Worm (Caenorhabditis elegans) whole organism, L4 larva: ENCODE results near the gene pals-18.

Source experiments
- D1046.2 ChIP-seq: fragments of 200-800 bp; sonication (Bioruptor generic); IDR thresholded peaks from 2 replicates; pipeline ENCODE4 v1.3.6; 2022; ENCODE audit warnings: missing genetic modification characterization, missing compliant biosample characterization
- F37D6.2 ChIP-seq: sonication (generic microtip); optimal IDR thresholded peaks from 2 replicates; lab custom pipeline; 2016; ENCODE audit warnings: mild to moderate bottlenecking, missing genetic modification characterization, missing compliant biosample characterization
- R02D3.7 ChIP-seq: fragments of 150-350 bp; sonication (generic microtip); optimal IDR thresholded peaks from 3 replicates; lab custom pipeline; 2014; ENCODE audit warnings: missing biosample characterization, missing genetic modification characterization
- Y48G9A.11 ChIP-seq: fragments of 200-800 bp; sonication (Bioruptor generic); IDR thresholded peaks from 2 replicates; pipeline ENCODE4 v1.3.6; 2022; ENCODE audit warnings: missing genetic modification reagents, missing genetic modification characterization, missing compliant biosample characterization
- Y5F2A.4 ChIP-seq: fragments of 200-800 bp; sonication (Bioruptor generic); optimal IDR thresholded peaks from 2 replicates; lab custom pipeline; 2018; ENCODE audit warnings: mild to moderate bottlenecking, missing genetic modification characterization, missing compliant biosample characterization
- ZK337.2 ChIP-seq: fragments of 200-800 bp; sonication (Bioruptor generic); IDR thresholded peaks from 2 replicates; pipeline ENCODE4 v1.3.6; 2022; ENCODE audit warnings: missing genetic modification reagents, missing genetic modification characterization, missing compliant biosample characterization
- aha-1 ChIP-seq: fragments of 150-350 bp; peaks from one replicate; lab custom pipeline; 2014; ENCODE audit warnings: missing biosample characterization, missing genetic modification characterization
- aly-2 ChIP-seq: sonication (generic microtip); optimal IDR thresholded peaks from 2 replicates; lab custom pipeline; 2018; ENCODE audit warnings: missing biosample characterization, missing genetic modification characterization
- attf-4 ChIP-seq: sonication (generic microtip); optimal IDR thresholded peaks from 3 replicates; lab custom pipeline; 2017; ENCODE audit warnings: missing biosample characterization, missing genetic modification characterization
- ceh-32 ChIP-seq: sonication (generic microtip); optimal IDR thresholded peaks from 2 replicates; lab custom pipeline; 2016; ENCODE audit warnings: mild to moderate bottlenecking, missing genetic modification characterization, missing compliant biosample characterization; ENCODE audit not compliant: poor library complexity
- ceh-44 ChIP-seq: fragments of 200-800 bp; sonication (Bioruptor generic); IDR thresholded peaks from 2 replicates; pipeline ENCODE4 v1.3.6; 2022; ENCODE audit warnings: missing genetic modification reagents, missing genetic modification characterization, missing compliant biosample characterization
- ceh-82 ChIP-seq: sonication (generic microtip); optimal IDR thresholded peaks from 2 replicates; lab custom pipeline; 2017; ENCODE audit warnings: missing biosample characterization, missing genetic modification characterization
- ces-1 ChIP-seq: fragments of 150-350 bp; sonication (generic microtip); optimal IDR thresholded peaks from 4 replicates; lab custom pipeline; 2014; ENCODE audit warnings: missing biosample characterization, missing genetic modification reagents, missing genetic modification characterization
- dmd-9 ChIP-seq: fragments of 200-800 bp; sonication (Bioruptor generic); IDR thresholded peaks from 2 replicates; pipeline ENCODE4 v1.3.6; 2022; ENCODE audit warnings: missing genetic modification reagents, missing genetic modification characterization, missing compliant biosample characterization
- egl-27 ChIP-seq: sonication (generic microtip); optimal IDR thresholded peaks from 3 replicates; lab custom pipeline; 2017; ENCODE audit warnings: missing biosample characterization, missing genetic modification reagents, missing genetic modification characterization
- fos-1 ChIP-seq: fragments of 150-350 bp; optimal IDR thresholded peaks from 2 replicates; lab custom pipeline; 2014; ENCODE audit warnings: missing biosample characterization, missing genetic modification characterization
- lim-7 ChIP-seq: fragments of 200-800 bp; sonication (Bioruptor generic); IDR thresholded peaks from 2 replicates; pipeline ENCODE4 v1.3.6; 2022; ENCODE audit warnings: missing genetic modification characterization, missing compliant biosample characterization
- lin-13 ChIP-seq: fragments of 150-350 bp; optimal IDR thresholded peaks from 2 replicates; lab custom pipeline; 2014; ENCODE audit warnings: missing biosample characterization, missing genetic modification reagents, missing genetic modification characterization
- lin-29 ChIP-seq: fragments of 200-800 bp; sonication (Bioruptor generic); IDR thresholded peaks from 2 replicates; pipeline ENCODE4 v1.3.6; 2022; ENCODE audit warnings: missing genetic modification reagents, missing genetic modification characterization, missing compliant biosample characterization
- lin-38 ChIP-seq: fragments of 200-800 bp; sonication (Bioruptor generic); IDR thresholded peaks from 2 replicates; pipeline ENCODE4 v1.3.6; 2022; ENCODE audit warnings: missing genetic modification reagents, missing genetic modification characterization, missing compliant biosample characterization
- lin-39 ChIP-seq: fragments of 150-350 bp; optimal IDR thresholded peaks from 2 replicates; lab custom pipeline; 2014; ENCODE audit warnings: missing biosample characterization, missing genetic modification reagents, missing genetic modification characterization
- madf-5 ChIP-seq, 2 experiments: fragments of 200-800 bp; sonication (Bioruptor generic); IDR thresholded peaks; 2 replicates each; pipeline ENCODE4 v1.3.6; 2022; ENCODE audit warnings: missing compliant biosample characterization in 2 of 2, missing genetic modification characterization in 2 of 2
- mdl-1 ChIP-seq, 2 experiments: fragments of 150-350 bp in 1 of 2; sonication (generic microtip) in 1 of 2; optimal IDR thresholded peaks; 2 replicates each; lab custom pipeline; 2014 to 2017; ENCODE audit warnings: missing biosample characterization in 2 of 2, missing genetic modification characterization in 2 of 2
- mxl-3 ChIP-seq: fragments of 200-800 bp; sonication (Bioruptor generic); optimal IDR thresholded peaks from 2 replicates; lab custom pipeline; 2018; ENCODE audit warnings: mild to moderate bottlenecking, missing genetic modification characterization, missing compliant biosample characterization
- nhr-10 ChIP-seq: fragments of 150-350 bp; optimal IDR thresholded peaks from 2 replicates; lab custom pipeline; 2014; ENCODE audit warnings: missing biosample characterization, missing genetic modification characterization
- nhr-237 ChIP-seq: sonication (generic microtip); optimal IDR thresholded peaks from 2 replicates; lab custom pipeline; 2017; ENCODE audit warnings: missing biosample characterization, missing genetic modification characterization
- nhr-41 ChIP-seq: fragments of 200-800 bp; sonication (Bioruptor generic); IDR thresholded peaks from 2 replicates; pipeline ENCODE4 v1.3.6; 2022; ENCODE audit warnings: missing genetic modification reagents, missing genetic modification characterization, missing compliant biosample characterization
- nhr-42 ChIP-seq: fragments of 200-800 bp; sonication (Bioruptor generic); IDR thresholded peaks from 2 replicates; pipeline ENCODE4 v1.3.6; 2022; ENCODE audit warnings: missing genetic modification characterization, missing compliant biosample characterization
- nhr-48 ChIP-seq: sonication (generic microtip); optimal IDR thresholded peaks from 2 replicates; lab custom pipeline; 2016; ENCODE audit warnings: mild to moderate bottlenecking, missing genetic modification characterization, missing compliant biosample characterization
- pha-4 ChIP-seq, 2 experiments: fragments of 150-350 bp in 1 of 2; fragments of 200-800 bp in 1 of 2; sonication (Bioruptor generic) in 1 of 2; IDR thresholded peaks in 1 of 2; optimal IDR thresholded peaks in 1 of 2; 2 replicates each; pipeline versions ENCODE4 v1.3.6 to Lab custom; 2014 to 2022; ENCODE audit warnings: missing genetic modification characterization in 2 of 2, missing genetic modification reagents in 2 of 2, missing biosample characterization in 1 of 2, missing compliant biosample characterization in 1 of 2
- pqm-1 ChIP-seq: sonication (generic microtip); optimal IDR thresholded peaks from 2 replicates; lab custom pipeline; 2017; ENCODE audit warnings: missing biosample characterization, missing genetic modification characterization
- rbr-2 ChIP-seq: sonication (generic microtip); optimal IDR thresholded peaks from 2 replicates; lab custom pipeline; 2016; ENCODE audit warnings: missing genotype, missing genetic modification characterization, missing compliant biosample characterization
- spr-1 ChIP-seq: sonication (generic microtip); optimal IDR thresholded peaks from 2 replicates; lab custom pipeline; 2016; ENCODE audit warnings: mild to moderate bottlenecking, missing genetic modification characterization, missing compliant biosample characterization
- spr-3 ChIP-seq: fragments of 200-800 bp; sonication (Bioruptor generic); optimal IDR thresholded peaks from 2 replicates; lab custom pipeline; 2018; ENCODE audit warnings: mild to moderate bottlenecking, missing genetic modification characterization, missing compliant biosample characterization
- tra-1 ChIP-seq: fragments of 200-800 bp; sonication (Bioruptor generic); IDR thresholded peaks from 2 replicates; pipeline ENCODE4 v1.3.6; 2022; ENCODE audit warnings: missing genetic modification reagents, missing genetic modification characterization, missing compliant biosample characterization
- vab-7 ChIP-seq: fragments of 200-800 bp; sonication (Bioruptor generic); IDR thresholded peaks from 2 replicates; pipeline ENCODE4 v1.3.6; 2022; ENCODE audit warnings: missing genetic modification reagents, missing genetic modification characterization, missing compliant biosample characterization
- ztf-7 ChIP-seq: fragments of 150-350 bp; optimal IDR thresholded peaks from 2 replicates; lab custom pipeline; 2014; ENCODE audit warnings: missing biosample characterization, missing genetic modification characterization

Gene pals-18

ce11 chrIII:1424305-1424704, 21.1 kb downstream of the pals-18 start (continued):
- no peak for TF ChIP-seq nhr-237 (tag; lab: Kevin White, UChicago)
- TF ChIP-seq ceh-32 (tag; lab: Kevin White, UChicago), result no peak
- TF ChIP-seq nhr-41 (GFP tag; lab: Robert Waterston, UW), result peak; percentile 85; the same call in 1 of the 2 replicates
- TF ChIP-seq nhr-48 (tag; lab: Kevin White, UChicago), result no peak
- TF ChIP-seq egl-27 (tag; lab: Kevin White, UChicago), result no peak
- no peak for TF ChIP-seq ztf-7 (tag; lab: Kevin White, UChicago)
- no peak for TF ChIP-seq nhr-10 (tag; lab: Kevin White, UChicago)
- no peak for TF ChIP-seq fos-1
- TF ChIP-seq lin-29 (GFP tag; lab: Robert Waterston, UW), result no peak
- peak; percentile 69 for TF ChIP-seq spr-3 (GFP tag; lab: Kevin White, UChicago)
- TF ChIP-seq madf-5 (GFP tag; IDR thresholded peaks at IDR 0.05; lab: Robert Waterston, UW), result peak; percentile 87 to 96
- TF ChIP-seq tra-1 (GFP tag; lab: Robert Waterston, UW), result peak; percentile 83
- peak; percentile 21 for TF ChIP-seq Y5F2A.4 (GFP tag; lab: Kevin White, UChicago)
- peak; percentile 87; the same call in 1 of the 2 replicates for TF ChIP-seq D1046.2 (GFP tag; lab: Robert Waterston, UW)
- peak; percentile 61; the same call in 1 of the 2 replicates for TF ChIP-seq ZK337.2
- TF ChIP-seq mdl-1 (tag; optimal IDR thresholded peaks at IDR 0.05; lab: Kevin White, UChicago), result peak in 1 of 2 experiments; percentile 26
- TF ChIP-seq aly-2, result no peak
- peak; percentile 46 for TF ChIP-seq mxl-3 (GFP tag; lab: Kevin White, UChicago)
- no peak for TF ChIP-seq attf-4 (tag; lab: Kevin White, UChicago)
- no peak for TF ChIP-seq ceh-82 (tag; lab: Kevin White, UChicago)
- TF ChIP-seq lin-13 (GFP tag; lab: Kevin White, UChicago), result peak; percentile 94
- TF ChIP-seq vab-7, result peak; percentile 88
- TF ChIP-seq nhr-42 (GFP tag; lab: Robert Waterston, UW), result peak; percentile 70
- peak; percentile 45 for TF ChIP-seq F37D6.2
- TF ChIP-seq dmd-9 (GFP tag; lab: Robert Waterston, UW), result peak; percentile 81
- peak; percentile 90 for TF ChIP-seq lim-7
- TF ChIP-seq rbr-2 (tag; lab: Kevin White, UChicago), result peak; percentile 70
- peak; percentile 87 for TF ChIP-seq lin-38 (GFP tag; lab: Robert Waterston, UW)
- TF ChIP-seq lin-39 (tag; lab: Kevin White, UChicago), result no peak
- peak; percentile 75 for TF ChIP-seq spr-1 (tag; lab: Kevin White, UChicago)
- no peak for TF ChIP-seq pqm-1 (tag; lab: Kevin White, UChicago)
- peak; percentile 86 for TF ChIP-seq Y48G9A.11 (GFP tag; lab: Robert Waterston, UW)

DNA sequence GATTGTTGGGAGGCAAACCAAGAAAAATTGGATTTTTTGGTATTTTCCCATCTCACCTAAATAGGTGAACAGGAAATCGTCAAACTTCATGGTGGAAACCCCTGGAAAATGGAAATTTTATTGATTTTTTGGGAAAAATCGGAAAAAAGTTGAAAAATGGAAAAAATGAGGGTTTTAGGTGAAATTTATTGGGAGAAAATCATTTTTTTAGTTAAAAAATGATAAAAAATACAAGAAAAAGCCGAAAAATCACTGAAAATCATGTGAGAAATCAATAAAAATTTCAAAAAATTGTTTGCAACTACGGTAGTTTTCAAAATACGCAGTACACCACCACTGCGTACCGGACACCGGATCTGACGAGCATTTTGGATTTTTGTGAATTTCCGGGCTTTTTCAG, 23.9 kb downstream of the pals-18 start, which contains the start of gene lelo-2:
TSS of gene lelo-2 (minus strand) at position 101 of the 400 bp plus-strand sequence.
- no peak for TF ChIP-seq nhr-48 (tag; lab: Kevin White, UChicago)
- TF ChIP-seq R02D3.7 (tag; lab: Kevin White, UChicago), result no peak
- no peak for TF ChIP-seq pha-4 (GFP tag; IDR thresholded peaks at IDR 0.05; lab: Robert Waterston, UW)
- no peak for TF ChIP-seq pha-4 (tag; optimal IDR thresholded peaks at IDR 0.05; lab: Kevin White, UChicago)
- TF ChIP-seq ceh-44, result no peak
- peak; percentile 27 for TF ChIP-seq aha-1 (tag; lab: Kevin White, UChicago)
- TF ChIP-seq dmd-9 (GFP tag; lab: Robert Waterston, UW), result no peak

DNA sequence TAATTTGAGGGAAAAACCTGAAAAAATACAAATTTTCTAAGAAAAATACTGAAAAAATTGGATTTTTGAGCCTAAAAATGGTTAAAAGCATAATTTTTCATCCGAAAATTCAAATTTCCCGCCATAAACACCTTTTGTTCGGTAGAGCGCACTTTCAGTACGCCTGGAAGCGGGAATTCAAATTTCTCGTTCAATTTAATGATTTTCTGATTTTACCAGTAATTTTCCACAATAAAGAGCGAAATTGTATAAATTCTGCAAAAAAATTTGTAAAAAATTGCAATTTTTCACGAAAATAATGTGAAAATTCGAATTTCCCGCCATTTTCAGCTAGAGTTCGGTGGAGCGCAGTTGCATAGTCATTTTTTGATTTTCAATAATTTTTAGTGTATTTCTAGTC, 25.2 kb downstream of the pals-18 start:
- TF ChIP-seq Y5F2A.4 (GFP tag; lab: Kevin White, UChicago) (no peak), lin-38 (GFP tag; lab: Robert Waterston, UW) (peak; percentile 70), ces-1 (GFP tag; lab: Kevin White, UChicago) (no peak), nhr-42 (GFP tag; lab: Robert Waterston, UW) (no peak)
- TF ChIP-seq, all 104 proteins: peak for 1
